Fruit fly (Drosophila melanogaster) whole organism, embryonic: ENCODE results near the gene CG43273.

ENCODE experiments used
- Bdp1 ChIP-seq: fragments of 200-800 bp; sonication (Bioruptor generic); optimal IDR thresholded peaks from 3 replicates; lab custom pipeline; 2016; ENCODE audit warnings: missing biosample characterization, missing genetic modification characterization
- Bgb ChIP-seq: fragments of 200-800 bp; sonication (Bioruptor generic); IDR thresholded peaks from 2 replicates; pipeline ENCODE4 v1.3.6; 2022; ENCODE audit warnings: missing biosample characterization, missing genetic modification characterization; ENCODE audit not compliant: partially characterized antibody
- C15 ChIP-seq: fragments of 200-800 bp; sonication (Bioruptor generic); IDR thresholded peaks from 3 replicates; pipeline ENCODE4 v1.3.6; 2022; ENCODE audit warnings: missing biosample characterization, missing genetic modification characterization
- CG10321 ChIP-seq: fragments of 200-800 bp; sonication (Bioruptor generic); IDR thresholded peaks from 2 replicates; pipeline ENCODE4 v1.3.6; 2022; ENCODE audit warnings: missing biosample characterization, missing genetic modification characterization
- CG11085 ChIP-seq: fragments of 200-800 bp; sonication (Bioruptor generic); IDR thresholded peaks from 2 replicates; pipeline ENCODE4 v1.3.6; 2022; ENCODE audit warnings: missing biosample characterization, missing genetic modification characterization
- CG12236 ChIP-seq: fragments of 200-800 bp; sonication (Bioruptor generic); optimal IDR thresholded peaks from 2 replicates; lab custom pipeline; 2016; ENCODE audit warnings: missing biosample characterization, missing genetic modification characterization
- CG12299 ChIP-seq: fragments of 200-800 bp; sonication (Bioruptor generic); optimal IDR thresholded peaks from 2 replicates; lab custom pipeline; 2018; ENCODE audit warnings: missing biosample characterization, mild to moderate bottlenecking, missing genetic modification characterization
- CG1233 ChIP-seq: fragments of 200-800 bp; sonication (Bioruptor generic); optimal IDR thresholded peaks from 4 replicates; lab custom pipeline; 2018; ENCODE audit warnings: missing biosample characterization, mild to moderate bottlenecking, missing genetic modification characterization
- CG12769 ChIP-seq: fragments of 200-800 bp; sonication (Bioruptor generic); optimal IDR thresholded peaks from 2 replicates; lab custom pipeline; 2019; ENCODE audit warnings: missing biosample characterization, mild to moderate bottlenecking, missing genetic modification characterization, moderate library complexity
- CG13287 ChIP-seq: fragments of 200-800 bp; sonication (Bioruptor generic); IDR thresholded peaks from 2 replicates; pipeline ENCODE4 v1.3.6; 2022; ENCODE audit warnings: missing biosample characterization, missing genetic modification characterization; ENCODE audit not compliant: partially characterized antibody
- CG13775 ChIP-seq: fragments of 200-800 bp; sonication (Bioruptor generic); optimal IDR thresholded peaks from 3 replicates; lab custom pipeline; 2017; ENCODE audit warnings: missing biosample characterization, mild to moderate bottlenecking, missing genetic modification characterization
- CG14014 ChIP-seq: fragments of 200-800 bp; sonication (Bioruptor generic); IDR thresholded peaks from 2 replicates; pipeline ENCODE4 v1.3.6; 2022; ENCODE audit warnings: missing biosample characterization, missing genetic modification characterization
- CG15479 ChIP-seq: fragments of 200-800 bp; sonication (Bioruptor generic); optimal IDR thresholded peaks from 3 replicates; lab custom pipeline; 2019; ENCODE audit warnings: missing biosample characterization, mild to moderate bottlenecking, missing genetic modification characterization, moderate library complexity
- CG17568 ChIP-seq: fragments of 200-800 bp; sonication (Bioruptor generic); optimal IDR thresholded peaks from 2 replicates; lab custom pipeline; 2018; ENCODE audit warnings: missing biosample characterization, mild to moderate bottlenecking, missing genetic modification characterization, moderate library complexity
- CG18011 ChIP-seq: fragments of 200-800 bp; sonication (Bioruptor generic); optimal IDR thresholded peaks from 2 replicates; lab custom pipeline; 2017; ENCODE audit warnings: missing biosample characterization, missing genetic modification characterization, mild to moderate bottlenecking, moderate library complexity, missing genotype
- CG18764 ChIP-seq: fragments of 200-800 bp; sonication (Bioruptor generic); optimal IDR thresholded peaks from 3 replicates; lab custom pipeline; 2016; ENCODE audit warnings: missing biosample characterization, missing genetic modification characterization
- CG2116 ChIP-seq: fragments of 200-800 bp; sonication (Bioruptor generic); optimal IDR thresholded peaks from 3 replicates; lab custom pipeline; 2018; ENCODE audit warnings: missing biosample characterization, mild to moderate bottlenecking, missing genetic modification characterization
- CG31388 ChIP-seq: fragments of 200-800 bp; sonication (Bioruptor generic); optimal IDR thresholded peaks from 2 replicates; lab custom pipeline; 2016; ENCODE audit warnings: missing biosample characterization, missing genetic modification characterization
- CG34224 ChIP-seq: fragments of 200-800 bp; sonication (Bioruptor generic); IDR thresholded peaks from 3 replicates; pipeline ENCODE4 v1.3.6; 2022; ENCODE audit warnings: missing biosample characterization, missing genetic modification characterization; ENCODE audit not compliant: partially characterized antibody
- CG34422 ChIP-seq: fragments of 200-800 bp; sonication (Bioruptor generic); IDR thresholded peaks from 3 replicates; pipeline ENCODE4 v1.3.6; 2022; ENCODE audit warnings: missing biosample characterization, missing genetic modification characterization
- CG4360 ChIP-seq: fragments of 200-800 bp; sonication (Bioruptor generic); IDR thresholded peaks from 2 replicates; pipeline ENCODE4 v1.3.6; 2022; ENCODE audit warnings: missing biosample characterization, missing genetic modification characterization
- CG5953 ChIP-seq: fragments of 200-800 bp; sonication (Bioruptor generic); IDR thresholded peaks from 2 replicates; pipeline ENCODE4 v1.3.6; 2022; ENCODE audit warnings: missing biosample characterization, missing genetic modification characterization
- CG6683 ChIP-seq: fragments of 200-800 bp; sonication (Bioruptor generic); optimal IDR thresholded peaks from 2 replicates; lab custom pipeline; 2017; ENCODE audit warnings: missing biosample characterization, mild to moderate bottlenecking, missing genetic modification characterization, missing genetic modification reagents
- CG7786 ChIP-seq: fragments of 200-800 bp; sonication (Bioruptor generic); optimal IDR thresholded peaks from 2 replicates; lab custom pipeline; 2016; ENCODE audit warnings: missing biosample characterization, missing genetic modification characterization
- CG9609 ChIP-seq: fragments of 200-800 bp; sonication (Bioruptor generic); optimal IDR thresholded peaks from 3 replicates; lab custom pipeline; 2016; ENCODE audit warnings: missing biosample characterization, missing genetic modification characterization
- CG9727 ChIP-seq: fragments of 200-800 bp; sonication (Bioruptor generic); optimal IDR thresholded peaks from 3 replicates; lab custom pipeline; 2017; ENCODE audit warnings: missing biosample characterization, mild to moderate bottlenecking, missing genetic modification characterization
- Doc3 ChIP-seq: fragments of 200-800 bp; sonication (Bioruptor generic); IDR thresholded peaks from 3 replicates; pipeline ENCODE4 v1.3.6; 2022; ENCODE audit warnings: missing biosample characterization, missing genetic modification characterization; ENCODE audit not compliant: partially characterized antibody
- GATAe ChIP-seq: fragments of 200-800 bp; sonication (Bioruptor generic); conservative IDR thresholded peaks from 2 replicates; pipeline ENCODE4 v1.3.6; 2022; ENCODE audit warnings: missing biosample characterization, missing genetic modification characterization
- HLH3B ChIP-seq: fragments of 200-800 bp; sonication (Bioruptor generic); IDR thresholded peaks from 2 replicates; pipeline ENCODE4 v1.3.6; 2022; ENCODE audit warnings: missing biosample characterization, missing genetic modification characterization
- Hand ChIP-seq: fragments of 200-800 bp; sonication (Bioruptor generic); optimal IDR thresholded peaks from 2 replicates; lab custom pipeline; 2017; ENCODE audit warnings: mild to moderate bottlenecking, missing biosample characterization, missing genetic modification reagents, missing genetic modification characterization
- Hmx ChIP-seq: fragments of 200-800 bp; sonication (Bioruptor generic); optimal IDR thresholded peaks from 2 replicates; lab custom pipeline; 2016; ENCODE audit warnings: missing biosample characterization, missing genetic modification characterization
- NC2α ChIP-seq: fragments of 200-800 bp; sonication (Bioruptor generic); optimal IDR thresholded peaks from 2 replicates; lab custom pipeline; 2016; ENCODE audit warnings: missing biosample characterization, missing genetic modification characterization
- Nf-YB ChIP-seq: fragments of 200-800 bp; sonication (Bioruptor generic); optimal IDR thresholded peaks from 3 replicates; lab custom pipeline; 2019; ENCODE audit warnings: missing biosample characterization, mild to moderate bottlenecking, missing genetic modification characterization, moderate library complexity
- Ravus ChIP-seq: fragments of 200-800 bp; sonication (Bioruptor generic); IDR thresholded peaks from 2 replicates; pipeline ENCODE4 v1.3.6; 2022; ENCODE audit warnings: missing biosample characterization, missing genetic modification characterization
- Taf1 ChIP-seq: fragments of 200-800 bp; sonication (Bioruptor generic); IDR thresholded peaks from 2 replicates; pipeline ENCODE4 v1.3.6; 2022; ENCODE audit warnings: missing biosample characterization, missing genetic modification characterization
- ap ChIP-seq: fragments of 200-800 bp; sonication (Bioruptor generic); IDR thresholded peaks from 2 replicates; pipeline ENCODE4 v1.3.6; 2022; ENCODE audit warnings: missing biosample characterization, missing genetic modification characterization
- btn ChIP-seq: fragments of 200-800 bp; sonication (Bioruptor generic); optimal IDR thresholded peaks from 2 replicates; lab custom pipeline; 2016; ENCODE audit warnings: missing biosample characterization, missing genetic modification characterization
- cato ChIP-seq: fragments of 200-800 bp; sonication (Bioruptor generic); optimal IDR thresholded peaks from 2 replicates; lab custom pipeline; 2016; ENCODE audit warnings: missing biosample characterization, missing genetic modification characterization, borderline replicate concordance
- fd3F ChIP-seq: fragments of 200-800 bp; sonication (Bioruptor generic); optimal IDR thresholded peaks from 2 replicates; lab custom pipeline; 2018; ENCODE audit warnings: missing biosample characterization, mild to moderate bottlenecking, missing genetic modification characterization, moderate library complexity
- fd64A ChIP-seq: fragments of 200-800 bp; sonication (Bioruptor generic); optimal IDR thresholded peaks from 3 replicates; lab custom pipeline; 2018; ENCODE audit warnings: missing biosample characterization, mild to moderate bottlenecking, missing genetic modification characterization
- gce ChIP-seq: fragments of 200-800 bp; sonication (Bioruptor generic); IDR thresholded peaks from 3 replicates; pipeline ENCODE4 v1.3.6; 2022; ENCODE audit warnings: missing biosample characterization, missing genetic modification characterization
- gem ChIP-seq: fragments of 200-800 bp; sonication (Bioruptor generic); optimal IDR thresholded peaks from 2 replicates; lab custom pipeline; 2019; ENCODE audit warnings: missing biosample characterization, mild to moderate bottlenecking, missing genetic modification characterization, moderate library complexity
- klu ChIP-seq: fragments of 200-800 bp; sonication (Bioruptor generic); IDR thresholded peaks from 2 replicates; pipeline ENCODE4 v1.3.6; 2022; ENCODE audit warnings: missing biosample characterization, missing genetic modification characterization
- luna ChIP-seq: fragments of 200-800 bp; sonication (Bioruptor generic); optimal IDR thresholded peaks from 2 replicates; lab custom pipeline; 2016; ENCODE audit warnings: missing biosample characterization, missing genetic modification characterization
- mld ChIP-seq: fragments of 200-800 bp; sonication (Bioruptor generic); IDR thresholded peaks from 3 replicates; pipeline ENCODE4 v1.3.6; 2022; ENCODE audit warnings: missing biosample characterization, missing genetic modification characterization; ENCODE audit not compliant: partially characterized antibody
- p53 ChIP-seq: fragments of 200-800 bp; sonication (Bioruptor generic); optimal IDR thresholded peaks from 2 replicates; lab custom pipeline; 2016; ENCODE audit warnings: missing biosample characterization, missing genetic modification characterization
- pho ChIP-seq: fragments of 200-800 bp; sonication (Bioruptor generic); optimal IDR thresholded peaks from 2 replicates; lab custom pipeline; 2016; ENCODE audit warnings: missing biosample characterization, missing genetic modification characterization
- slbo ChIP-seq: fragments of 200-800 bp; sonication (Bioruptor generic); IDR thresholded peaks from 2 replicates; pipeline ENCODE4 v1.3.6; 2022; ENCODE audit warnings: missing biosample characterization, missing genetic modification characterization
- stc ChIP-seq: fragments of 200-800 bp; sonication (Bioruptor generic); IDR thresholded peaks from 2 replicates; pipeline ENCODE4 v1.3.6; 2022; ENCODE audit warnings: missing biosample characterization, missing genetic modification characterization
- tx ChIP-seq: fragments of 200-800 bp; sonication (Bioruptor generic); optimal IDR thresholded peaks from 2 replicates; lab custom pipeline; 2016; ENCODE audit warnings: missing biosample characterization, missing genetic modification characterization
- wek ChIP-seq: fragments of 200-800 bp; sonication (Bioruptor generic); optimal IDR thresholded peaks from 3 replicates; lab custom pipeline; 2018; ENCODE audit warnings: missing biosample characterization, mild to moderate bottlenecking, missing genetic modification characterization, moderate library complexity

Gene CG43273

dm6 chr3R:24850420-24850819, 20.3 kb downstream of the CG43273 start, which contains the start of gene CG7006:
Gene CG7006 (plus strand): TSS chr3R:24850627.
- TF ChIP-seq CG13287 (GFP tag; lab: Robert Waterston, UW) (peak; percentile 85), cato (GFP tag; lab: Kevin White, UChicago) (peak; percentile 43), p53 (GFP tag; lab: Kevin White, UChicago) (peak; percentile 15), Doc3 (GFP tag; lab: Robert Waterston, UW) (peak; percentile 47; the same call in 1 of the 3 replicates), Ravus (GFP tag; lab: Robert Waterston, UW) (no peak), luna (peak; percentile 16), CG6683 (no peak), CG10321 (GFP tag; lab: Robert Waterston, UW) (no peak), mld (peak; percentile 50; the same call in 1 of the 3 replicates), klu (GFP tag; lab: Robert Waterston, UW) (peak; percentile 62; the same call in 1 of the 2 replicates), btn (GFP tag; lab: Kevin White, UChicago) (peak; percentile 33), Bgb (peak; percentile 89), CG2116 (GFP tag; lab: Kevin White, UChicago) (peak; percentile 67), fd64A (GFP tag; lab: Kevin White, UChicago) (no peak), CG15479 (GFP tag; lab: Kevin White, UChicago) (no peak), CG9609 (GFP tag; lab: Kevin White, UChicago) (peak; percentile 78), Nf-YB (GFP tag; lab: Kevin White, UChicago) (peak; percentile 6), Hand (no peak), Hmx (GFP tag; lab: Kevin White, UChicago) (no peak), CG5953 (no peak), stc (GFP tag; lab: Robert Waterston, UW) (no peak), gce (no peak), tx (GFP tag; lab: Kevin White, UChicago) (peak; percentile 75), HLH3B (GFP tag; lab: Robert Waterston, UW) (peak; percentile 65), CG7786 (GFP tag; lab: Kevin White, UChicago) (peak; percentile 85), CG13775 (GFP tag; lab: Kevin White, UChicago) (no peak), fd3F (GFP tag; lab: Kevin White, UChicago) (no peak), CG12299 (no peak), CG18764 (GFP tag; lab: Kevin White, UChicago) (peak; percentile 73), CG34224 (GFP tag; lab: Robert Waterston, UW) (peak; percentile 72), CG34422 (GFP tag; lab: Robert Waterston, UW) (peak; percentile 49), CG12236 (GFP tag; lab: Kevin White, UChicago) (no peak), CG18011 (GFP tag; lab: Kevin White, UChicago) (no peak), C15 (no peak), CG4360 (no peak), slbo (peak; percentile 92), CG14014 (peak; percentile 67), wek (no peak), CG11085 (GFP tag; lab: Robert Waterston, UW) (peak; percentile 66), CG12769 (tag; lab: Kevin White, UChicago) (peak; percentile 87), CG1233 (GFP tag; lab: Kevin White, UChicago) (peak; percentile 30), Taf1 (GFP tag; lab: Robert Waterston, UW) (peak; percentile 41; the same call in 1 of the 2 replicates), pho (GFP tag; lab: Kevin White, UChicago) (peak; percentile 84), NC2α (GFP tag; lab: Kevin White, UChicago) (no peak), CG17568 (GFP tag; lab: Kevin White, UChicago) (no peak), Bdp1 (peak; percentile 61), ap (0 out of 2 replicates have a peak, but pooled peaks have one; percentile 18), CG9727 (GFP tag; lab: Kevin White, UChicago) (peak; percentile 10), gem (tag; lab: Kevin White, UChicago) (no peak), GATAe (GFP tag; lab: Robert Waterston, UW) (no peak; the same call in 1 of the 2 replicates), CG31388 (GFP tag; lab: Kevin White, UChicago) (peak; percentile 1)
